Fruit fly (Drosophila melanogaster): Measurements from ENCODE around the gene CG18178.

CG18178 gene

dm6 chr3L:9713828-9714536 is 5.0 kb downstream of the CG18178 start, which contains the start of gene vsg (continued):
- TF ChIP-seq CG8765 (GFP tag; IDR thresholded peaks at IDR 0.05) (peak; percentile 9; the same call in 1 of the 2 replicates), Asciz (GFP tag; optimal IDR thresholded peaks at IDR 0.05) (no peak), CG1602 (GFP tag; optimal IDR thresholded peaks at IDR 0.05) (peak; percentile 82), Abd-B (GFP tag; optimal IDR thresholded peaks at IDR 0.05) (peak; percentile 87), CG32767 (GFP tag; IDR thresholded peaks at IDR 0.05) (peak; percentile 57), org-1 (GFP tag; optimal IDR thresholded peaks at IDR 0.05) (peak; percentile 39), gce (GFP tag; IDR thresholded peaks at IDR 0.05) (no peak), dmrt99B (tag; optimal IDR thresholded peaks at IDR 0.05) (peak; percentile 81), CG11723 (GFP tag; optimal IDR thresholded peaks at IDR 0.05) (peak; percentile 42), Doc3 (GFP tag; IDR thresholded peaks at IDR 0.05; ENCODE audit: partially characterized antibody) (peak; percentile 55), CG33557 (GFP tag; optimal IDR thresholded peaks at IDR 0.05) (peak; percentile 75), MTF-1 (GFP tag; optimal IDR thresholded peaks at IDR 0.05; ENCODE audit: borderline replicate concordance) (no peak)

- TF ChIP-seq CG2889 (GFP tag; IDR thresholded peaks at IDR 0.05) (no peak), CG1603 (tag; optimal IDR thresholded peaks at IDR 0.05) (no peak), Oli (tag; optimal IDR thresholded peaks at IDR 0.05) (no peak), Gug (GFP tag; IDR thresholded peaks at IDR 0.05) (no peak), Lpt (GFP tag; optimal IDR thresholded peaks at IDR 0.05) (no peak), Opbp (GFP tag; IDR thresholded peaks at IDR 0.05; ENCODE audit: partially characterized antibody) (0 out of 3 replicates have a peak, but pooled peaks have one; percentile 23), Mad (GFP tag; optimal IDR thresholded peaks at IDR 0.05) (no peak), Med (GFP tag) (peak; percentile 86), her (GFP tag; optimal IDR thresholded peaks at IDR 0.05) (peak; percentile 11), ab (GFP tag; optimal IDR thresholded peaks at IDR 0.05) (no peak), CHES-1-like (GFP tag; optimal IDR thresholded peaks at IDR 0.05) (no peak), Rx (GFP tag; IDR thresholded peaks at IDR 0.05) (no peak), CG11085 (GFP tag; IDR thresholded peaks at IDR 0.05) (no peak), CG16779 (GFP tag; IDR thresholded peaks at IDR 0.05) (no peak), CG4617 (GFP tag; optimal IDR thresholded peaks at IDR 0.05; ENCODE audit: borderline replicate concordance) (peak; percentile 48), HmgD (GFP tag; optimal IDR thresholded peaks at IDR 0.05) (peak; percentile 1), toy (GFP tag; IDR thresholded peaks at IDR 0.05) (no peak), tna (GFP tag; IDR thresholded peaks at IDR 0.05; ENCODE audit: partially characterized antibody) (0 out of 2 replicates have a peak, but pooled peaks have one; percentile 36), slbo (GFP tag; IDR thresholded peaks at IDR 0.05) (no peak), CG18764 (GFP tag; optimal IDR thresholded peaks at IDR 0.05) (no peak), pho (GFP tag; optimal IDR thresholded peaks at IDR 0.05) (no peak), sens (GFP tag) (peak; percentile 63), CG3281 (GFP tag; optimal IDR thresholded peaks at IDR 0.05) (no peak), salm (tag; optimal IDR thresholded peaks at IDR 0.05) (no peak), dysf (GFP tag; IDR thresholded peaks at IDR 0.05) (no peak), grn (GFP tag; optimal IDR thresholded peaks at IDR 0.05) (no peak), Deaf1 (tag; optimal IDR thresholded peaks at IDR 0.05) (no peak), fd3F (GFP tag; optimal IDR thresholded peaks at IDR 0.05) (no peak), CG12236 (GFP tag; optimal IDR thresholded peaks at IDR 0.05) (no peak), lilli (GFP tag; optimal IDR thresholded peaks at IDR 0.05) (no peak), ham (GFP tag; IDR thresholded peaks at IDR 0.05) (no peak), Hmx (GFP tag; optimal IDR thresholded peaks at IDR 0.05) (no peak), Pdp1 (GFP tag; optimal IDR thresholded peaks at IDR 0.05) (no peak), Fer1 (GFP tag; optimal IDR thresholded peaks at IDR 0.05) (no peak), lola (GFP tag; optimal IDR thresholded peaks at IDR 0.05) (no peak), CG14014 (GFP tag; IDR thresholded peaks at IDR 0.05) (no peak), Bgb (GFP tag; IDR thresholded peaks at IDR 0.05; ENCODE audit: partially characterized antibody) (peak; percentile 51; the same call in 1 of the 2 replicates)
Measured at dm6 chr3L:9713383-9713827, 5.5 kb downstream of the CG18178 start, which contains the start of gene SH3PX1. TSS of gene SH3PX1 (minus strand) at chr3L:9713827.

Data from whole organism, embryonic.